Worm (Caenorhabditis elegans): ENCODE data around the gene C46A5.4.

C46A5.4 gene

DNA sequence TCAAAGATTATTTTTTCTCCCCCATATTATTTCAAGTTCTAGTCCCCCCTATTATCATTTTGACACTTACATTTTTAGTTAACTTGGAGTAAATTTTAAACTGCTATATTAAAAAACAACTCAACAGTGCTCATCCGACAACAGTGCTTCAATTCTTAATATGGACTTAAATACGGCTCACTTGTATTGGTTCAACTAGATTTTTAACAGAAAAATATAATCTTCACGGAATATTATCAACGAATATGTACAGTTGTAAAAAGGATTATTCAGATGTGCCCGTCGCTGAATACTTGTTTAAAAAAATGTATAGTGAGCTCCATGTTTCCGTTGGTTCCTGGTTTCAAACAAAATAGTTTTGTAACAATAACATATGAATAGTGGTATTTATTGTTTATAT, 43.2 kb upstream of the C46A5.4 start (continued):
- no peak for TF ChIP-seq ztf-25 (GFP tag; IDR thresholded peaks at IDR 0.05)
- no peak for TF ChIP-seq F10E7.11 (tag; optimal IDR thresholded peaks at IDR 0.05)
- TF ChIP-seq madf-3 (GFP tag; IDR thresholded peaks at IDR 0.05) = 0 out of 2 replicates have a peak, but pooled peaks have one; percentile 60
- TF ChIP-seq pha-4 (tag; optimal IDR thresholded peaks at IDR 0.05) = no peak
- TF ChIP-seq ztf-28 (GFP tag; IDR thresholded peaks at IDR 0.05) = no peak
- no peak for TF ChIP-seq attf-3 (GFP tag; conservative IDR thresholded peaks at IDR 0.05)
- peak; percentile 82 for TF ChIP-seq ekl-4 (GFP tag; IDR thresholded peaks at IDR 0.05)
- no peak for TF ChIP-seq aptf-3 (GFP tag; IDR thresholded peaks at IDR 0.05)
- peak; percentile 41 for TF ChIP-seq snpc-1.3 (tag; optimal IDR thresholded peaks at IDR 0.05; ENCODE audit: insufficient read depth)
- no peak; the same call in none of the 2 replicates for TF ChIP-seq hsf-1 (GFP tag; IDR thresholded peaks at IDR 0.05)
- peak; percentile 43 for TF ChIP-seq tlf-1 (GFP tag; optimal IDR thresholded peaks at IDR 0.05)
- peak; percentile 39 for TF ChIP-seq snpc-4 (GFP tag; optimal IDR thresholded peaks at IDR 0.05)
- peak in 2 of 4 experiments; percentile 21 to 42 for TF ChIP-seq snpc-4 (tag; optimal IDR thresholded peaks at IDR 0.05)
- TF ChIP-seq T26A5.8 (tag; optimal IDR thresholded peaks at IDR 0.05) = peak; percentile 20
- no peak for TF ChIP-seq zim-3 (tag; optimal IDR thresholded peaks at IDR 0.05)
- no peak for TF ChIP-seq hlh-26 (GFP tag; conservative IDR thresholded peaks at IDR 0.05)
- no peak for TF ChIP-seq mes-4 (tag; optimal IDR thresholded peaks at IDR 0.05)
- no peak for TF ChIP-seq repo-1 (tag; optimal IDR thresholded peaks at IDR 0.05)
- TF ChIP-seq F39B2.1 (GFP tag; IDR thresholded peaks at IDR 0.05) = no peak; the same call in 1 of the 2 replicates
- no peak for TF ChIP-seq nfyb-1 (GFP tag; IDR thresholded peaks at IDR 0.05)
- no peak for TF ChIP-seq aptf-2 (GFP tag; conservative IDR thresholded peaks at IDR 0.05)
- TF ChIP-seq B0035.1 (tag; optimal IDR thresholded peaks at IDR 0.05) = no peak
- TF ChIP-seq rcor-1 (GFP tag; IDR thresholded peaks at IDR 0.05) = no peak
- TF ChIP-seq lin-54 (GFP tag; optimal IDR thresholded peaks at IDR 0.05) = no peak
- TF ChIP-seq egl-18 (GFP tag; IDR thresholded peaks at IDR 0.05) = no peak
- TF ChIP-seq zfh-2 (GFP tag; conservative IDR thresholded peaks at IDR 0.05) = no peak
- peak; percentile 32; the same call in 1 of the 2 replicates for TF ChIP-seq hmg-20 (GFP tag; IDR thresholded peaks at IDR 0.05)
- TF ChIP-seq B0019.2 (GFP tag; conservative IDR thresholded peaks at IDR 0.05) = no peak
- TF ChIP-seq F22D6.2 (tag; optimal IDR thresholded peaks at IDR 0.05) = no peak

DNA sequence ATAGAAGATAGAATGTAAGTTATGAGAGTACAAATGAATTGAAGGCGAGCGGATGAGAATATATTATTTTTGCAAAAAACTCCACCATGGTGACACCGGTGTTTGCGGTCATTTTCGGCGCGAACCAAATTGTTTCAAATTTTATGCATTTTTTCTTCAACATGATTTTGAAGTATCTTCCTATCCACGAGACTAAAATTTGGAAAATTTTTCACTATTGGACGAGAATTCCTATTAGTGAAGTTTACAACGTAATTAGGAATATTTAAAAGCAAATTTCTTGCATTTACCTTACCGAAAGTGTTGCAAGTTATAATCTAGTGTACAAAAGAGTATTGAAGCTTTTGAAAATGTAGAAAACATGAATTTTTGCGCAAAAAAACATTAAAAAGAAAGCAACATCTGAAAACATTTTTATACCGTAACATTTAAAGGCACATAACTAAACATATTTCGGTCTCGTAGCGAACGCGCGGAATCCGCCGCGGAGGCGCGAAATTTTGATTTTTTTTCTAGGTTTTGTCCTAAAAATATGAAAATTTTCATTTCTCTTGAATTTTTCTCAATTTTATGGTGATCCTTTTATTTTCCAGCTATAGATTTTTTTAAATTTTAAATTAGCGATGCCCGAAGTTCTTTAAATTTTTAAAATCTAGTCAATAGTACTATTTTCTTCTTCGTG, 39.4 kb upstream of the C46A5.4 start, which contains the start of gene sgo-1:
Gene sgo-1 (minus strand): TSS at position 51 of the 682 bp plus-strand sequence.
- TF ChIP-seq ceh-91 (GFP tag; IDR thresholded peaks at IDR 0.05) = peak; percentile 98
- no peak for TF ChIP-seq egl-18 (GFP tag; IDR thresholded peaks at IDR 0.05)
- no peak for TF ChIP-seq T07F8.4 (tag; optimal IDR thresholded peaks at IDR 0.05)
- no peak for TF ChIP-seq ceh-79 (tag; optimal IDR thresholded peaks at IDR 0.05)
- TF ChIP-seq lsl-1 (GFP tag; optimal IDR thresholded peaks at IDR 0.05) = peak; percentile 97
- peak; percentile 100 for TF ChIP-seq madf-6 (GFP tag; IDR thresholded peaks at IDR 0.05)
- peak in 2 of 3 experiments; percentile 2 to 82 for TF ChIP-seq lin-35 (GFP tag; optimal IDR thresholded peaks at IDR 0.05)
- TF ChIP-seq F57A8.1 (GFP tag; optimal IDR thresholded peaks at IDR 0.05) = no peak
- TF ChIP-seq B0336.3 (GFP tag; IDR thresholded peaks at IDR 0.05) = peak; percentile 87
- peak; percentile 24 for TF ChIP-seq him-1 (tag; optimal IDR thresholded peaks at IDR 0.05)
- peak; percentile 87 for TF ChIP-seq Y79H2A.3 (GFP tag; conservative IDR thresholded peaks at IDR 0.05)
- peak; percentile 85 for TF ChIP-seq F49E8.2 (tag; optimal IDR thresholded peaks at IDR 0.05; ENCODE audit: insufficient read depth)
- TF ChIP-seq F10E7.11 (tag; optimal IDR thresholded peaks at IDR 0.05) = no peak
- no peak for TF ChIP-seq mes-4 (tag; optimal IDR thresholded peaks at IDR 0.05)
- TF ChIP-seq rec-8 (tag; optimal IDR thresholded peaks at IDR 0.05) = no peak
- TF ChIP-seq tbp1 (GFP tag; optimal IDR thresholded peaks at IDR 0.05) = peak; percentile 67
- no peak for TF ChIP-seq attf-5 (GFP tag; optimal IDR thresholded peaks at IDR 0.05)
- peak; percentile 92 for TF ChIP-seq hsf-1 (GFP tag; IDR thresholded peaks at IDR 0.05)
- TF ChIP-seq C17E4.6 (GFP tag; IDR thresholded peaks at IDR 0.05) = peak; percentile 88
- TF ChIP-seq attf-3 (GFP tag; conservative IDR thresholded peaks at IDR 0.05) = peak; percentile 41; the same call in 1 of the 2 replicates
- TF ChIP-seq nfyb-1 (GFP tag; IDR thresholded peaks at IDR 0.05) = peak; percentile 62; the same call in 1 of the 2 replicates
- no peak for TF ChIP-seq F37B4.10 (GFP tag; IDR thresholded peaks at IDR 0.05)
- peak; percentile 99 for TF ChIP-seq xnd-1 (tag; optimal IDR thresholded peaks at IDR 0.05)
- no peak for TF ChIP-seq sea-2 (GFP tag; IDR thresholded peaks at IDR 0.05)
- TF ChIP-seq rcor-1 (GFP tag; IDR thresholded peaks at IDR 0.05) = peak; percentile 93
